Fruit fly (Drosophila melanogaster) whole organism, wandering third instar larva: Measurements from ENCODE around the gene H2.0.

ENCODE experiments used
- Hnf4 ChIP-seq: fragments of 200-800 bp; sonication (Bioruptor generic); optimal IDR thresholded peaks from 2 replicates; lab custom pipeline; 2016; ENCODE audit warnings: missing biosample characterization, mild to moderate bottlenecking, missing genetic modification characterization
- Hr78 ChIP-seq: fragments of >200 bp; optimal IDR thresholded peaks from 2 replicates; lab custom pipeline; 2017; ENCODE audit warnings: missing biosample characterization, missing genetic modification characterization
- Hr83 ChIP-seq: fragments of 200-300 bp; sonication (Bioruptor generic); optimal IDR thresholded peaks from 2 replicates; lab custom pipeline; 2016; ENCODE audit warnings: missing biosample characterization, mild to moderate bottlenecking, missing genetic modification characterization, moderate library complexity; ENCODE audit not compliant: poor library complexity, severe bottlenecking
- Jra ChIP-seq: sonication (Bioruptor generic); optimal IDR thresholded peaks from 2 replicates; lab custom pipeline; 2016; ENCODE audit warnings: missing biosample characterization, missing genetic modification characterization
- Myc ChIP-seq: fragments of >200 bp; optimal IDR thresholded peaks from 2 replicates; lab custom pipeline; 2017
- OdsH ChIP-seq: fragments of 200-800 bp; sonication (Bioruptor generic); optimal IDR thresholded peaks from 2 replicates; lab custom pipeline; 2016; ENCODE audit warnings: missing biosample characterization, mild to moderate bottlenecking, missing genetic modification characterization
- Sp1 ChIP-seq: fragments of 200-800 bp; sonication (Bioruptor generic); optimal IDR thresholded peaks from 3 replicates; lab custom pipeline; 2019; ENCODE audit warnings: missing biosample characterization, mild to moderate bottlenecking, missing genetic modification characterization, moderate library complexity
- fru ChIP-seq: fragments of 200-800 bp; sonication (Bioruptor generic); optimal IDR thresholded peaks from 3 replicates; lab custom pipeline; 2016; ENCODE audit warnings: missing biosample characterization, mild to moderate bottlenecking, missing genetic modification characterization
- h ChIP-seq: fragments of 200-800 bp; sonication (Bioruptor generic); optimal IDR thresholded peaks from 3 replicates; lab custom pipeline; 2016; ENCODE audit warnings: missing biosample characterization, mild to moderate bottlenecking, missing genetic modification characterization
- pan ChIP-seq: fragments of >200 bp; optimal IDR thresholded peaks from 2 replicates; lab custom pipeline; 2017
- rgr ChIP-seq: fragments of 200-800 bp; sonication (Bioruptor generic); optimal IDR thresholded peaks from 3 replicates; lab custom pipeline; 2016; ENCODE audit warnings: missing biosample characterization, mild to moderate bottlenecking, missing genetic modification characterization
- usp ChIP-seq: fragments of >200 bp; optimal IDR thresholded peaks from 2 replicates; lab custom pipeline; 2017; ENCODE audit warnings: missing biosample characterization, missing genetic modification characterization
- woc ChIP-seq: sonication (Bioruptor generic); optimal IDR thresholded peaks from 2 replicates; lab custom pipeline; 2016; ENCODE audit warnings: missing biosample characterization, mild to moderate bottlenecking, missing genetic modification characterization

dm6 chr2L:6006508-6007232 is 12.5 kb downstream of the H2.0 start, which contains the start of gene Gal:
- TF ChIP-seq Sp1 (no peak), Hnf4 (GFP tag; lab: Kevin White, UChicago) (no peak), Jra (GFP tag; lab: Kevin White, UChicago) (no peak), h (GFP tag; lab: Kevin White, UChicago) (no peak), rgr (GFP tag; lab: Kevin White, UChicago) (no peak), woc (GFP tag; lab: Kevin White, UChicago) (no peak), Hr78 (no peak), fru (GFP tag; lab: Kevin White, UChicago) (no peak), OdsH (GFP tag; lab: Kevin White, UChicago) (no peak), Myc (lab: Kevin White, UChicago) (no peak), usp (no peak), pan (lab: Kevin White, UChicago) (no peak), Hr83 (GFP tag; lab: Kevin White, UChicago) (no peak)
